Fruit fly (Drosophila melanogaster) whole organism, wandering third instar larva: ENCODE data around the gene CG31220.

Experiments used
- Abd-B ChIP-seq: fragments of >200 bp; optimal IDR thresholded peaks from 2 replicates; lab custom pipeline; 2017; ENCODE audit warnings: missing biosample characterization, missing genetic modification characterization
- CG32264 ChIP-seq: fragments of 200-800 bp; sonication (Bioruptor generic); optimal IDR thresholded peaks from 2 replicates; lab custom pipeline; 2016; ENCODE audit warnings: missing biosample characterization, missing genetic modification characterization
- CG9705 ChIP-seq: fragments of 200-800 bp; sonication (Bioruptor generic); optimal IDR thresholded peaks from 2 replicates; lab custom pipeline; 2018; ENCODE audit warnings: missing biosample characterization, mild to moderate bottlenecking, missing genetic modification characterization
- CrebA ChIP-seq: fragments of 200-800 bp; sonication (Bioruptor generic); optimal IDR thresholded peaks from 2 replicates; lab custom pipeline; 2016; ENCODE audit warnings: missing biosample characterization, mild to moderate bottlenecking, missing genetic modification characterization, borderline replicate concordance
- Dif ChIP-seq: fragments of 200-275, 200-300 bp; sonication (Bioruptor generic); optimal IDR thresholded peaks from 2 replicates; lab custom pipeline; 2018; ENCODE audit warnings: missing biosample characterization, missing genetic modification characterization; ENCODE audit not compliant: partially characterized antibody
- GATAd ChIP-seq: sonication (Bioruptor generic); optimal IDR thresholded peaks from 2 replicates; lab custom pipeline; 2016; ENCODE audit warnings: missing biosample characterization, missing genetic modification characterization
- HLH106 ChIP-seq: fragments of 200-800 bp; optimal IDR thresholded peaks from 3 replicates; lab custom pipeline; 2019; ENCODE audit warnings: missing biosample characterization, mild to moderate bottlenecking, missing genetic modification characterization, moderate library complexity
- Hnf4 ChIP-seq: fragments of 200-800 bp; sonication (Bioruptor generic); optimal IDR thresholded peaks from 2 replicates; lab custom pipeline; 2016; ENCODE audit warnings: missing biosample characterization, mild to moderate bottlenecking, missing genetic modification characterization
- Hr78 ChIP-seq: fragments of >200 bp; optimal IDR thresholded peaks from 2 replicates; lab custom pipeline; 2017; ENCODE audit warnings: missing biosample characterization, missing genetic modification characterization
- Hr83 ChIP-seq: fragments of 200-300 bp; sonication (Bioruptor generic); optimal IDR thresholded peaks from 2 replicates; lab custom pipeline; 2016; ENCODE audit warnings: missing biosample characterization, mild to moderate bottlenecking, missing genetic modification characterization, moderate library complexity; ENCODE audit not compliant: poor library complexity, severe bottlenecking
- Jra ChIP-seq: sonication (Bioruptor generic); optimal IDR thresholded peaks from 2 replicates; lab custom pipeline; 2016; ENCODE audit warnings: missing biosample characterization, missing genetic modification characterization
- Mio ChIP-seq: sonication (Bioruptor generic); optimal IDR thresholded peaks from 2 replicates; lab custom pipeline; 2016; ENCODE audit warnings: missing biosample characterization, missing genetic modification characterization
- OdsH ChIP-seq: fragments of 200-800 bp; sonication (Bioruptor generic); optimal IDR thresholded peaks from 2 replicates; lab custom pipeline; 2016; ENCODE audit warnings: missing biosample characterization, mild to moderate bottlenecking, missing genetic modification characterization
- Rel ChIP-seq, 2 experiments: fragments of 200-800 bp; sonication (Bioruptor generic) in 1 of 2; optimal IDR thresholded peaks; 2 replicates in 1 of 2; 3 replicates in 1 of 2; lab custom pipeline; 2016 to 2019; ENCODE audit warnings: mild to moderate bottlenecking in 2 of 2, missing biosample characterization in 2 of 2, missing genetic modification characterization in 2 of 2, moderate library complexity in 1 of 2
- Sp1 ChIP-seq: fragments of 200-800 bp; sonication (Bioruptor generic); optimal IDR thresholded peaks from 3 replicates; lab custom pipeline; 2019; ENCODE audit warnings: missing biosample characterization, mild to moderate bottlenecking, missing genetic modification characterization, moderate library complexity
- Vsx2 ChIP-seq: fragments of 200-300, 225-300 bp; sonication (Bioruptor generic); optimal IDR thresholded peaks from 2 replicates; lab custom pipeline; 2018; ENCODE audit warnings: missing biosample characterization, missing genetic modification characterization; ENCODE audit not compliant: partially characterized antibody
- br ChIP-seq: fragments of 200-800 bp; sonication (Bioruptor generic); optimal IDR thresholded peaks from 2 replicates; lab custom pipeline; 2016; ENCODE audit warnings: missing biosample characterization, missing genetic modification characterization
- brk ChIP-seq: fragments of 200-800 bp; sonication (Bioruptor generic); optimal IDR thresholded peaks from 2 replicates; lab custom pipeline; 2016; ENCODE audit warnings: missing biosample characterization, mild to moderate bottlenecking, missing genetic modification characterization
- dl ChIP-seq, 2 experiments: fragments of 175-275, 200-275 bp in 1 of 2; fragments of 200-275 bp in 1 of 2; sonication (Bioruptor generic); optimal IDR thresholded peaks; lab custom pipeline; 2018; ENCODE audit warnings: mild to moderate bottlenecking in 2 of 2, missing biosample characterization in 2 of 2, missing genetic modification characterization in 2 of 2, moderate library complexity in 2 of 2; ENCODE audit not compliant: partially characterized antibody in 2 of 2, insufficient read depth in 1 of 2
- dmrt93B ChIP-seq: fragments of 200-800 bp; sonication (Bioruptor generic); optimal IDR thresholded peaks from 2 replicates; lab custom pipeline; 2018; ENCODE audit warnings: missing biosample characterization, mild to moderate bottlenecking, missing genetic modification characterization
- dsf ChIP-seq: sonication (Bioruptor generic); optimal IDR thresholded peaks from 2 replicates; lab custom pipeline; 2016; ENCODE audit warnings: missing biosample characterization, missing genetic modification characterization, borderline replicate concordance
- ey ChIP-seq: fragments of 200-800 bp; sonication (Bioruptor generic); optimal IDR thresholded peaks from 2 replicates; lab custom pipeline; 2016; ENCODE audit warnings: missing biosample characterization, missing genetic modification characterization
- foxo ChIP-seq, 2 experiments: fragments of 200-800 bp; sonication (Bioruptor generic); optimal IDR thresholded peaks; 2 replicates in 1 of 2; 3 replicates in 1 of 2; lab custom pipeline; 2016 to 2017; ENCODE audit warnings: missing biosample characterization in 2 of 2, missing genetic modification characterization in 2 of 2
- fru ChIP-seq: fragments of 200-800 bp; sonication (Bioruptor generic); optimal IDR thresholded peaks from 3 replicates; lab custom pipeline; 2016; ENCODE audit warnings: missing biosample characterization, mild to moderate bottlenecking, missing genetic modification characterization
- h ChIP-seq: fragments of 200-800 bp; sonication (Bioruptor generic); optimal IDR thresholded peaks from 3 replicates; lab custom pipeline; 2016; ENCODE audit warnings: missing biosample characterization, mild to moderate bottlenecking, missing genetic modification characterization
- pan ChIP-seq: fragments of >200 bp; optimal IDR thresholded peaks from 2 replicates; lab custom pipeline; 2017
- psq ChIP-seq: fragments of 200-800 bp; sonication (Bioruptor generic); optimal IDR thresholded peaks from 3 replicates; lab custom pipeline; 2017; ENCODE audit warnings: missing biosample characterization, mild to moderate bottlenecking, missing genetic modification characterization, moderate library complexity
- rgr ChIP-seq: fragments of 200-800 bp; sonication (Bioruptor generic); optimal IDR thresholded peaks from 3 replicates; lab custom pipeline; 2016; ENCODE audit warnings: missing biosample characterization, mild to moderate bottlenecking, missing genetic modification characterization
- sage ChIP-seq: fragments of 200-800 bp; sonication (Bioruptor generic); optimal IDR thresholded peaks from 2 replicates; lab custom pipeline; 2016; ENCODE audit warnings: missing biosample characterization, mild to moderate bottlenecking, missing genetic modification characterization
- sv ChIP-seq: fragments of 200-800 bp; sonication (Bioruptor generic); optimal IDR thresholded peaks from 3 replicates; lab custom pipeline; 2016; ENCODE audit warnings: missing biosample characterization, missing genetic modification characterization
- tai ChIP-seq: sonication (Bioruptor generic); optimal IDR thresholded peaks from 2 replicates; lab custom pipeline; 2016; ENCODE audit warnings: missing biosample characterization, missing genetic modification characterization
- usp ChIP-seq: fragments of >200 bp; optimal IDR thresholded peaks from 2 replicates; lab custom pipeline; 2017; ENCODE audit warnings: missing biosample characterization, missing genetic modification characterization
- woc ChIP-seq: sonication (Bioruptor generic); optimal IDR thresholded peaks from 2 replicates; lab custom pipeline; 2016; ENCODE audit warnings: missing biosample characterization, mild to moderate bottlenecking, missing genetic modification characterization

CG31220 gene

DNA sequence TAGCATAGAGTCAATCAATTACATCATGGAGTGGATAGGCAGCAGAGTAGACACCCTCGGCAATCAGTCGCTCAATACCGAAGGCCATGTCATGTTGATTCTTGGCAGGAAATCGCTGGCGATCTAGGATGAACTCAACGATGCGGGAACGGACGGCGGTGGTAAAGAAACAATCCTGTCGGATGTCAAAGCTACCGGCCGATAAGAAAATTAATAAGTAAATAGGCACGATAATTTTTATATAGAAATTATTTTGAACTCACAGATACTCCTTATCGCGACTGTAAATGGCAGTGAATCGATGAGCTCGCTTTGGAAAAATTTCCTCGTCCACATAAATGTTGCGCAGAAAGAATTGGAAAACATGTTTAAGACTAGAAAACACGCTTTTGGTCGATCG, 10.3 kb upstream of the CG31220 start:
- TF ChIP-seq Mio: no peak
- no peak for TF ChIP-seq Hnf4 (GFP tag; lab: Kevin White, UChicago)
- TF ChIP-seq HLH106 (tag; lab: Kevin White, UChicago): no peak
- no peak for TF ChIP-seq Hr83
- no peak for TF ChIP-seq Sp1 (GFP tag; lab: Kevin White, UChicago)
- TF ChIP-seq br (GFP tag; lab: Kevin White, UChicago): no peak
- TF ChIP-seq, all 38 proteins: peak for 0

DNA sequence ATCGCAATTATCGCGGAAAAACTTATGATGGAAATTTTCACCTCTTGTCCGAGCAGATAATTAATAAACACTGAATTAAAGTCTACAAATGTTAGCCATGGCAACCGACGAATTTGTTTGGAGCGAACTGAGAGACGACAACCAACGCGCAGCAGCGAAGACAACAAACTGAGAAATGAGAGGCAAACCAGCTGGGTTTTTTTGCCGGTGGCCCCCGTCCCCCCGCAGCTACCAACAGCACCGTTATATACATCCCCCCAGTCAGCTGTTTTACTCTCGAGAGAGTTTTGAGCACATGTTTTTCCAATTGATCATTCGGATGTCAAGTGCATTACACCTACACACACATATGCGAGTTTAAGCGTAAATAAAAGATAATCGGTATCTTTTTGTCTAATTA, 7.2 kb upstream of the CG31220 start:
- TF ChIP-seq Dif (peak; percentile 12), sage (no peak), Rel (GFP tag; optimal IDR thresholded peaks at IDR 0.05; lab: Kevin White, UChicago) (no peak), Rel (tag; optimal IDR thresholded peaks at IDR 0.05; lab: Kevin White, UChicago) (peak; percentile 93), br (GFP tag; lab: Kevin White, UChicago) (peak; percentile 30), dl (GFP tag; optimal IDR thresholded peaks at IDR 0.05; lab: Kevin White, UChicago; ENCODE audit: insufficient read depth in 1 of 2, partially characterized antibody in 2 of 2) (peak; percentile 54 to 55)

DNA sequence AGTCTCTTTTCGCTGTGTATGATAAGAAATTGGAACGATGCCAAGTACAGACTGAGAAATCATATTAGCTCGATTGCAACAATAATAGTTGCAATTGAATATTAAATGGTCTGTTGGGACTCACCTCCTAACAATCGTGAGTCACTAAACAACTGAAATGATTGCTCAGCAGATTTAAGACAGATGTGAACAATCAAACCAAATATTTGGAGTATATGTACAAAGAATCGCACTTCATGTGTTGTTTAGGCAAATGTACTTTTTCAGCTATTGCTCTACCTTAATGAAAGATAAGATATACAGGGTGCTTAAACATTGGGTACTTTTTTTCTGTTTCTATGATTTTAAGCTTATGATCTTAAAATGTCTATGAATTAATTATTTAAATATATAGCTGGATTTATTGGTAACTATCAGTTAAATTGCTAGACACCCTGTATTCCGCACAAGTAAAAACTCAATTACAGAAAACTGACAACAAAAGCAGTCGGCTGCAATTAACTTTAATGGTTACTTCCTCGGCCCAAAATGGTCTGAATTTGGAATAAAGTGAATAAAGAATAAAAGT, 6.7 kb upstream of the CG31220 start:
- TF ChIP-seq Hr78 (GFP tag; lab: Kevin White, UChicago) (no peak), Jra (GFP tag; lab: Kevin White, UChicago) (peak; percentile 44), rgr (GFP tag; lab: Kevin White, UChicago) (peak; percentile 86), h (peak; percentile 89), HLH106 (tag; lab: Kevin White, UChicago) (peak; percentile 83), dsf (peak; percentile 30), dmrt93B (peak; percentile 18), fru (peak; percentile 76), Mio (no peak), br (GFP tag; lab: Kevin White, UChicago) (peak; percentile 65), OdsH (peak; percentile 82), sv (GFP tag; lab: Kevin White, UChicago) (peak; percentile 13), ey (GFP tag; lab: Kevin White, UChicago) (peak; percentile 54), CrebA (GFP tag; lab: Kevin White, UChicago) (no peak), tai (GFP tag; lab: Kevin White, UChicago) (no peak), GATAd (GFP tag; lab: Kevin White, UChicago) (no peak), Sp1 (GFP tag; lab: Kevin White, UChicago) (peak; percentile 88), CG9705 (peak; percentile 25), usp (GFP tag; lab: Kevin White, UChicago) (no peak), Vsx2 (no peak), Rel (GFP tag; optimal IDR thresholded peaks at IDR 0.05; lab: Kevin White, UChicago) (peak; percentile 24), Rel (tag; optimal IDR thresholded peaks at IDR 0.05; lab: Kevin White, UChicago) (no peak), foxo (GFP tag; optimal IDR thresholded peaks at IDR 0.05; lab: Kevin White, UChicago) (peak in 1 of 2 experiments; percentile 79), CG32264 (GFP tag; lab: Kevin White, UChicago) (peak; percentile 57), psq (GFP tag; lab: Kevin White, UChicago) (peak; percentile 66), woc (peak; percentile 12), Dif (no peak), Abd-B (GFP tag; lab: Kevin White, UChicago) (no peak), Hr83 (peak; percentile 56), brk (GFP tag; lab: Kevin White, UChicago) (peak; percentile 76), pan (no peak), sage (peak; percentile 16), Hnf4 (GFP tag; lab: Kevin White, UChicago) (peak; percentile 64)
